Worm (Caenorhabditis elegans): ENCODE results near the gene moc-3.

The moc-3 gene

DNA sequence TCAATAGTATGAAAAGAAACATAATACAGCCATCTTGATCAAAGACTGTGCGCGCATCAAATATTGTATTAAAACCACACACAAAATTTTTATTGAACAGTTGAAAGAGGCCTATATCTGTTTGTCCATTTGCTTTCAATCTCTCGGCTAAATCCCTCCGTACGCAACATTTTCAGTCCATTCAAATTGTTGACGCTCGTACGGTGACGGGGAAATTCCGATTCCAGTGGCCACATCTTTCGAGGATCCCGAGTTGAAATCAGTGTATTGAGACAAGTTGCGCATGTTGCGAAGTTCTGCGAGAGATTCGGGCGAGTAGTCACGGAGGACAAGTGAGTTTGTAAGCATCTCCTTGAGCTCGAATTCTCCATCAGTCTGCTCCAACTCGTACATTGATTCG lies 34.2 kb downstream of the moc-3 start:
- TF ChIP-seq skn-1 (tag; optimal IDR thresholded peaks at IDR 0.05) (no peak), pqm-1 (tag; optimal IDR thresholded peaks at IDR 0.05) (no peak), lin-38 (GFP tag; IDR thresholded peaks at IDR 0.05) (no peak), unc-62 (GFP tag; optimal IDR thresholded peaks at IDR 0.05 in 1 of 2) (peak in 1 of 2 experiments; percentile 94), unc-62 (tag; optimal IDR thresholded peaks at IDR 0.05) (no peak), hif-1 (tag; optimal IDR thresholded peaks at IDR 0.05) (no peak), nhr-41 (GFP tag; IDR thresholded peaks at IDR 0.05) (no peak)

DNA sequence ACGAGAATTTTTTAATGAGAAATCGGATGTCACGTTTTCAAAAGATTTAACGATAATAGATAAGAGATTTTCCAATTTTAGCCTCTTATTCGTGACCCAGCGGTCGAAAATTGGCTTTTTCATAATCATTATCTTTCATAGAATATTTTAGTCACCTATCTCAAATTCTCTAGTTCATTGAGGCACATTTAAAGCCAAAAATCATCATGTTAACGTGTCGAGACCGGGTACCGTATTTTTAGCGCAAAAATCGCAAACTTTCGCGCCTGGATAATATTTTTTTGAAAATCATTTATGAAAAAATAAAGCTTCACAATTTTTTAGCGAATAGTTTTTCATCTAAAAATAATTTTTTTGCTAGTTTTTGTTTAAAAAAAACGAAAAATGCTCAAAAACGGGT lies 35.6 kb downstream of the moc-3 start, which contains the start of gene B0218.7:
TSS of gene B0218.7 (minus strand) at position 101 of the 400 bp plus-strand sequence.
- no peak for TF ChIP-seq arid-1 (GFP tag; conservative IDR thresholded peaks at IDR 0.05)

DNA sequence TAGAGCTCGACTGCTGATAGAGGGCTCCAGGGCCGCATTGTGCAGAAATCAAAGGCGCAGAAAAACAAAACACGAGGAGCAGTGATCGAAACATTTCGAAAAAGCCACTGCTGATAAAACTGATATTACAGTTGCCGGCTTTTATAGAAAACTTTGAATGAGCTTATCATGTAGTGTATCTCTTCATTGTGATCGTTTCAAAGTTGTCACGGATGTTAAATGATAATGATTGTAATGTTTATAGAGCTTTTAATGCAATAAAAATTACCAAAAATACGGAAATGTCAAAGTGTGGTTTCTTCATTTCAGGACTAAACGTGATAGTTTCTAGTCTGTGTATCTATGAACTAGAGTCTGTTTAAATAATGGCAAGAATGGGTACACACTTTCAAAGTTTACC lies 38.3 kb downstream of the moc-3 start, which contains the start of gene clec-52:
TSS of gene clec-52 (minus strand) at position 101 of the 400 bp plus-strand sequence.
- peak; percentile 2 for TF ChIP-seq nhr-28 (tag; optimal IDR thresholded peaks at IDR 0.05)
- peak; percentile 33 for TF ChIP-seq pqm-1 (tag; optimal IDR thresholded peaks at IDR 0.05)
- TF ChIP-seq dve-1 (tag; optimal IDR thresholded peaks at IDR 0.05; ENCODE audit: insufficient read depth) = peak; percentile 9
- no peak for TF ChIP-seq rbr-2 (tag; optimal IDR thresholded peaks at IDR 0.05)

DNA sequence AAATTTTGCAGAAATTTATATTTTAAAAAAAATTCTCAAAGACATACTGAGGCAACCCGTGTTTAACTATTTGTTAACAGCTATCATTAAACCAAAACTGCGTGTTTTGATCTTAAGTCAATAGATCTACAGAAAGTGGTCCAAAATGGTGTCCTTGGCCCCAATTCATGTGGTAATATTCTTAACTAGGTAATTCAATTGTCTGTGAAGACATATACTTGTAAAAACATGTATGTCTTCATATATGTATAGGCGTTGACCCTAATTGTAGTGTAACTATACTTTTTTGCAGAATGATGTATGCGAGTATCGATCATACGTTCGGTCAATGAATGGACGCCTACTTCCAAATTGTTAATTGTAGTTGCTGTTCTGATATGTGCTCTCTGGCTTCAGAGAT lies 39.3 kb downstream of the moc-3 start, which contains the start of gene C07G1.15:
TSS of gene C07G1.15 (plus strand) at position 301 of the 400 bp plus-strand sequence.
- TF ChIP-seq nhr-237 (tag; optimal IDR thresholded peaks at IDR 0.05) = no peak
- no peak for TF ChIP-seq ama-1 (optimal IDR thresholded peaks at IDR 0.05)
- no peak for TF ChIP-seq hmg-1.1 (GFP tag; IDR thresholded peaks at IDR 0.05)
- TF ChIP-seq madf-5 (GFP tag; IDR thresholded peaks at IDR 0.05) = no peak
- no peak for TF ChIP-seq nhr-76 (tag; optimal IDR thresholded peaks at IDR 0.05)
- no peak for TF ChIP-seq lin-1 (GFP tag; IDR thresholded peaks at IDR 0.05)
- no peak for TF ChIP-seq nhr-41 (GFP tag; IDR thresholded peaks at IDR 0.05)
- TF ChIP-seq T20F7.1 (GFP tag; optimal IDR thresholded peaks at IDR 0.05) = no peak
- no peak for TF ChIP-seq mxl-2 (GFP tag; conservative IDR thresholded peaks at IDR 0.05)
- no peak for TF ChIP-seq nhr-48 (tag; optimal IDR thresholded peaks at IDR 0.05)
- TF ChIP-seq nhr-77 (tag; optimal IDR thresholded peaks at IDR 0.05) = no peak

DNA sequence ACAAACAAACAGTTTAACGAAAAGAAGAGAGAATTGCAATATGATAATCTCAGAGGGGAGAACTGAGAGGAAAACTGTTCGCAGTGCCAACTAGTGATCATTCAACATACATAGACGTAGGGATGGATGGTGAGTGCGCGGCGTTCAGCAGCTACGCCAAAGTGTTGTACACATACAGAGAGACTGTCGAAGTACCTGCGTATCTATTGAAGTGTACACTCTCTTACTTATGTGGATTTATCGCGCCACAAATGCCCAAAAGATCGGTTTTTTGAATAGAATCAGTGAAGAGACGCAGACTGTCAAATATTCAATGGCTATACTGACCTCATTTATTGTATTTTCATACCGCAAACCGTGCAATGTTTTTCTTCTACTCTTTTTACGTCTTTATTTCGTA lies 39.9 kb downstream of the moc-3 start:
- no peak for TF ChIP-seq zip-11 (GFP tag; IDR thresholded peaks at IDR 0.05)
- no peak for TF ChIP-seq nhr-77 (tag; optimal IDR thresholded peaks at IDR 0.05)
- TF ChIP-seq Y48G9A.11 (GFP tag; IDR thresholded peaks at IDR 0.05) = no peak
- no peak for TF ChIP-seq dmd-8 (GFP tag; IDR thresholded peaks at IDR 0.05)
- TF ChIP-seq ces-1 (GFP tag; optimal IDR thresholded peaks at IDR 0.05) = no peak
- no peak for TF ChIP-seq mdt-29 (GFP tag; IDR thresholded peaks at IDR 0.05)
- no peak for TF ChIP-seq sdz-12 (GFP tag; optimal IDR thresholded peaks at IDR 0.05)
- TF ChIP-seq zag-1 (tag; optimal IDR thresholded peaks at IDR 0.05) = no peak
- TF ChIP-seq hmg-1.1 (GFP tag; IDR thresholded peaks at IDR 0.05) = 0 out of 2 replicates have a peak, but pooled peaks have one; percentile 7
- TF ChIP-seq daf-19 (GFP tag; conservative IDR thresholded peaks at IDR 0.05) = no peak
- TF ChIP-seq mxl-3 (GFP tag; optimal IDR thresholded peaks at IDR 0.05) = no peak
- no peak for TF ChIP-seq cey-2 (tag; optimal IDR thresholded peaks at IDR 0.05; ENCODE audit: borderline replicate concordance, insufficient read depth)
- no peak for TF ChIP-seq mes-2 (tag; optimal IDR thresholded peaks at IDR 0.05; ENCODE audit: poor library complexity, severe bottlenecking)
- no peak for TF ChIP-seq zfp-2 (tag; optimal IDR thresholded peaks at IDR 0.05)
- TF ChIP-seq ceh-82 (tag; optimal IDR thresholded peaks at IDR 0.05) = no peak
- TF ChIP-seq ZK337.2 (GFP tag; IDR thresholded peaks at IDR 0.05) = no peak
- no peak for TF ChIP-seq pha-4 (GFP tag; IDR thresholded peaks at IDR 0.05)
- no peak for TF ChIP-seq pha-4 (tag; optimal IDR thresholded peaks at IDR 0.05)
- no peak for TF ChIP-seq egl-43 (GFP tag; IDR thresholded peaks at IDR 0.05)
- TF ChIP-seq D1046.2 (GFP tag; IDR thresholded peaks at IDR 0.05) = no peak
- peak; percentile 3 for TF ChIP-seq nhr-6 (tag; optimal IDR thresholded peaks at IDR 0.05)
- no peak for TF ChIP-seq spr-3 (GFP tag; optimal IDR thresholded peaks at IDR 0.05)
- TF ChIP-seq nhr-28 (tag; optimal IDR thresholded peaks at IDR 0.05) = peak; percentile 77
- peak; percentile 38 for TF ChIP-seq hlh-11 (tag; optimal IDR thresholded peaks at IDR 0.05)
- TF ChIP-seq ctbp-1 (GFP tag; IDR thresholded peaks at IDR 0.05) = no peak
- no peak for TF ChIP-seq daf-8 (GFP tag; IDR thresholded peaks at IDR 0.05)
- no peak for TF ChIP-seq attf-4 (tag; optimal IDR thresholded peaks at IDR 0.05)
